Worm (Caenorhabditis elegans) whole organism, L1 larva: ENCODE measurements around the gene T26H5.8.

Source experiments
- C16A3.4 ChIP-seq: fragments of 150-350 bp; optimal IDR thresholded peaks from 2 replicates; lab custom pipeline; 2014; ENCODE audit warnings: missing biosample characterization, missing genetic modification characterization
- C34B4.2 ChIP-seq: sonication (generic microtip); optimal IDR thresholded peaks from 2 replicates; lab custom pipeline; 2017; ENCODE audit warnings: mild to moderate bottlenecking, missing genetic modification characterization, missing compliant biosample characterization
- aly-2 ChIP-seq: fragments of 150-350 bp; optimal IDR thresholded peaks from 2 replicates; lab custom pipeline; 2014; ENCODE audit warnings: missing biosample characterization, missing genetic modification characterization
- ceh-88 ChIP-seq: fragments of 200-800 bp; sonication (Bioruptor generic); IDR thresholded peaks from 2 replicates; pipeline ENCODE4 v1.3.6; 2022; ENCODE audit warnings: missing genetic modification characterization, missing compliant biosample characterization
- ces-1 ChIP-seq: fragments of 150-350 bp; optimal IDR thresholded peaks from 2 replicates; lab custom pipeline; 2014; ENCODE audit warnings: missing biosample characterization, missing genetic modification reagents, missing genetic modification characterization
- efl-1 ChIP-seq, 4 experiments: fragments of 150-350 bp; optimal IDR thresholded peaks in 3 of 4; peaks in 1 of 4; 1 replicate in 1 of 4; 2 replicates in 3 of 4; lab custom pipeline; 2014; ENCODE audit warnings: missing biosample characterization in 2 of 4, missing genetic modification characterization in 2 of 4, missing genetic modification reagents in 2 of 4
- egl-27 ChIP-seq, 2 experiments: fragments of 150-350 bp in 1 of 2; sonication (generic microtip); optimal IDR thresholded peaks; 3 replicates each; lab custom pipeline; 2017 to 2018; ENCODE audit warnings: missing biosample characterization in 2 of 2, missing genetic modification characterization in 2 of 2, missing genetic modification reagents in 2 of 2
- elt-2 ChIP-seq: sonication (generic microtip); optimal IDR thresholded peaks from 2 replicates; lab custom pipeline; 2016; ENCODE audit warnings: missing genetic modification characterization, mild to moderate bottlenecking, inconsistent platforms, missing compliant biosample characterization, missing genetic modification reagents
- elt-3 ChIP-seq, 6 experiments: fragments of 150-350 bp in 1 of 6; sonication (generic microtip); optimal IDR thresholded peaks; 2 replicates each; lab custom pipeline; 2017 to 2018; ENCODE audit warnings: missing biosample characterization in 6 of 6, missing genetic modification characterization in 6 of 6, inconsistent platforms in 1 of 6
- fkh-4 ChIP-seq: sonication (generic microtip); optimal IDR thresholded peaks from 2 replicates; lab custom pipeline; 2016; ENCODE audit warnings: missing compliant biosample characterization, missing genetic modification characterization, borderline replicate concordance
- fkh-8 ChIP-seq: sonication (generic microtip); optimal IDR thresholded peaks from 2 replicates; lab custom pipeline; 2016; ENCODE audit warnings: mild to moderate bottlenecking, missing genetic modification characterization, missing compliant biosample characterization
- fos-1 ChIP-seq: fragments of 150-350 bp; optimal IDR thresholded peaks from 2 replicates; lab custom pipeline; 2014; ENCODE audit warnings: missing biosample characterization, missing genetic modification characterization
- irx-1 ChIP-seq: sonication (generic microtip); optimal IDR thresholded peaks from 2 replicates; lab custom pipeline; 2016; ENCODE audit warnings: missing genetic modification characterization, missing compliant biosample characterization
- lin-35 ChIP-seq, 2 experiments: fragments of 150-350 bp; optimal IDR thresholded peaks; 2 replicates each; lab custom pipeline; 2014; ENCODE audit warnings: missing biosample characterization in 2 of 2, missing genetic modification characterization in 2 of 2, missing genetic modification reagents in 2 of 2
- nhr-11 ChIP-seq: fragments of 150-350 bp; optimal IDR thresholded peaks from 2 replicates; lab custom pipeline; 2014; ENCODE audit warnings: missing biosample characterization, missing genetic modification characterization
- nhr-19 ChIP-seq: fragments of 200-800 bp; sonication (Bioruptor generic); conservative IDR thresholded peaks from 2 replicates; pipeline ENCODE4 v1.3.6; 2022; ENCODE audit warnings: missing genetic modification characterization, missing compliant biosample characterization
- nhr-237 ChIP-seq: fragments of 150-350 bp; optimal IDR thresholded peaks from 2 replicates; lab custom pipeline; 2014; ENCODE audit warnings: missing biosample characterization, missing genetic modification characterization
- nhr-84 ChIP-seq: sonication (generic microtip); optimal IDR thresholded peaks from 2 replicates; lab custom pipeline; 2017; ENCODE audit warnings: missing biosample characterization, missing genetic modification characterization
- nhr-85 ChIP-seq: sonication (generic microtip); peaks from one replicate; lab custom pipeline; 2016; ENCODE audit warnings: missing genetic modification characterization, inconsistent platforms, missing compliant biosample characterization
- nhr-90 ChIP-seq: sonication (generic microtip); optimal IDR thresholded peaks from 2 replicates; lab custom pipeline; 2016; ENCODE audit warnings: mild to moderate bottlenecking, missing genetic modification characterization, missing compliant biosample characterization; ENCODE audit not compliant: poor library complexity
- pax-3 ChIP-seq: fragments of 200-800 bp; sonication (Bioruptor generic); optimal IDR thresholded peaks from 2 replicates; lab custom pipeline; 2018; ENCODE audit warnings: mild to moderate bottlenecking, missing genetic modification characterization, moderate library complexity, missing compliant biosample characterization
- pqm-1 ChIP-seq: sonication (generic microtip); optimal IDR thresholded peaks from 3 replicates; lab custom pipeline; 2017; ENCODE audit warnings: missing biosample characterization, missing genetic modification characterization
- rnt-1 ChIP-seq: sonication (generic microtip); optimal IDR thresholded peaks from 2 replicates; lab custom pipeline; 2016; ENCODE audit warnings: mild to moderate bottlenecking, missing genetic modification characterization, moderate library complexity, missing compliant biosample characterization
- snu-23 ChIP-seq: sonication (generic microtip); optimal IDR thresholded peaks from 2 replicates; lab custom pipeline; 2016; ENCODE audit warnings: missing genetic modification characterization, missing compliant biosample characterization
- sptf-1 ChIP-seq: fragments of 150-350 bp; optimal IDR thresholded peaks from 2 replicates; lab custom pipeline; 2014; ENCODE audit warnings: missing biosample characterization, missing genetic modification characterization
- sup-37 ChIP-seq: fragments of 200-800 bp; sonication (Bioruptor generic); optimal IDR thresholded peaks from 2 replicates; lab custom pipeline; 2018; ENCODE audit warnings: mild to moderate bottlenecking, missing genetic modification characterization, missing compliant biosample characterization
- tbx-2 ChIP-seq: sonication (generic microtip); optimal IDR thresholded peaks from 2 replicates; lab custom pipeline; 2016; ENCODE audit warnings: missing genetic modification characterization, missing compliant biosample characterization
- unc-30 ChIP-seq: sonication (generic microtip); optimal IDR thresholded peaks from 2 replicates; lab custom pipeline; 2017; ENCODE audit warnings: missing biosample characterization, missing genetic modification characterization
- unc-62 ChIP-seq: fragments of 150-350 bp; optimal IDR thresholded peaks from 2 replicates; lab custom pipeline; 2014; ENCODE audit warnings: missing biosample characterization, missing genetic modification reagents, missing genetic modification characterization
- unc-98 ChIP-seq: fragments of 200-800 bp; sonication (Bioruptor generic); IDR thresholded peaks from 2 replicates; pipeline ENCODE4 v1.3.6; 2022; ENCODE audit warnings: missing genetic modification characterization, missing compliant biosample characterization
- xbp-1 ChIP-seq: sonication (generic microtip); optimal IDR thresholded peaks from 2 replicates; lab custom pipeline; 2016; ENCODE audit warnings: missing genetic modification characterization, missing compliant biosample characterization
- zag-1 ChIP-seq: fragments of 150-350 bp; optimal IDR thresholded peaks from 2 replicates; lab custom pipeline; 2014; ENCODE audit warnings: missing biosample characterization, missing genetic modification characterization
- zip-4 ChIP-seq: fragments of 200-800 bp; sonication (Bioruptor generic); optimal IDR thresholded peaks from 2 replicates; lab custom pipeline; 2018; ENCODE audit warnings: mild to moderate bottlenecking, missing genetic modification characterization, moderate library complexity, missing compliant biosample characterization
- ztf-4 ChIP-seq: fragments of 150-350 bp; optimal IDR thresholded peaks from 2 replicates; lab custom pipeline; 2014; ENCODE audit warnings: missing biosample characterization, missing genetic modification characterization

Gene T26H5.8

ce11 chrV:15431322-15432052 is 1.0 kb downstream of the T26H5.8 start (continued):
- TF ChIP-seq efl-1 (optimal IDR thresholded peaks at IDR 0.05; lab: Kevin White, UChicago) (no peak), efl-1 (GFP tag; optimal IDR thresholded peaks at IDR 0.05 in 1 of 2; lab: Kevin White, UChicago) (peak in 1 of 2 experiments; percentile 81), ztf-4 (tag; lab: Kevin White, UChicago) (no peak)

DNA sequence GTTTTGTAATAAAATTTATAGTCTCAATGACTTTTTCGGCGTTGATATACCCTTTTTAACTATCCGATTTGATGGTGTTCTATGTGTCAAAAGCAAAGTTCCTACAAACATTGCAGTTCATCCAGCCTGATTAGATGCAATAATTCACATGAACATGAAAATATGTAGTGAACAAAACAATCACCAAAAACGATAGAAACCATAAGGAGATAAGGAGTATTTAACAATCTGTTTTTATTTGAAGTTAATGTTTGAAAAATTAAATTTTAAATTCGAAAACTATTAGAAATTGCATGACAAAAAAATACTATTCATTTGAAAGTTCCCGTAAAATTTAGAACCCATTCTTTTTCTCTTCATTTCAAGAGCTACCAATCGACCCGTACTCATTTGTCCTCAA is 5.6 kb downstream of the T26H5.8 start, which contains the start of gene fbxa-209:
fbxa-209 (minus strand) TSS at position 101 of the 400 bp plus-strand sequence.
- TF ChIP-seq nhr-85 (tag; lab: Kevin White, UChicago), result peak; percentile 13
- TF ChIP-seq C34B4.2 (tag; lab: Kevin White, UChicago), result no peak
- TF ChIP-seq efl-1 (optimal IDR thresholded peaks at IDR 0.05; lab: Kevin White, UChicago), result no peak
- TF ChIP-seq efl-1 (GFP tag; optimal IDR thresholded peaks at IDR 0.05 in 1 of 2; lab: Kevin White, UChicago), result peak in 1 of 2 experiments; percentile 84

DNA sequence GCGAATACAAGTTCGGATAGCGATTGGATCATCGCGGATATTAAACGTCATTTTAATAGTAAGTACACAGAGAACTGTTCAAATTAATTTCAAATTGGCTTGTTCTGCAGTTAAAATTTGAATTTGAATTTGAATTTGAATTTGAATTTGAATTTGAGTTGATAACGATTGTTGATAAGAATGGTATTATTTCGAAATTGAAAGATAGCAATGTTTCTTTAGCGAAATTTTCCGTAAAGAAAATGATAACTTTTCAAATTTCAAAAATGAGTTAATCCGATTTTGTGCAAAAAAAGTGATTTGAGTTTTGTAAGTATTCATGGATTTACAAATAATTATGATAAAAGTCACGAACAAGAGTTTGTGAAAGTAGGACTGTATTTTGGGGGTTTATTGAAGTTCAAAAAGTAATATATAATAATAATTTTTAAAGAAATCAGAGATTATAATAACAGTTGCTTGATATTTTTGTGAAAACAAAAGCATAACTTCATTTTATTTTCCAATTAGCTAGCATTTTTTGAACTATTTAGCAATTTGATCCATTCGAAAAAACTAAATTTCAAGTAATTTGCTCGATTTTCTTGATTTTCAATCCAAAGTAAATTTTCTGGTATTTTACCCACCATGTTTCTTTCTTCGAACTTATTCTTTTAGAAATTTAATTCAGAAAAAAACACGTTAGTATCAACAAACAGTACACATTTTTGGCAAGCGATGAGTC is 7.0 kb downstream of the T26H5.8 start, which contains the start of gene Y36E3A.2:
Y36E3A.2 (plus strand) TSS at position 674 of the 724 bp plus-strand sequence.
- TF ChIP-seq C34B4.2 (tag; lab: Kevin White, UChicago) (no peak), snu-23 (GFP tag; lab: Kevin White, UChicago) (no peak), zag-1 (tag; lab: Kevin White, UChicago) (no peak), pax-3 (tag; lab: Kevin White, UChicago) (no peak), elt-2 (tag; lab: Kevin White, UChicago) (peak; percentile 65), elt-3 (tag; optimal IDR thresholded peaks at IDR 0.05; lab: Kevin White, UChicago) (no peak), nhr-237 (tag; lab: Kevin White, UChicago) (no peak), ces-1 (GFP tag; lab: Kevin White, UChicago) (no peak), efl-1 (optimal IDR thresholded peaks at IDR 0.05; lab: Kevin White, UChicago) (no peak), efl-1 (GFP tag; optimal IDR thresholded peaks at IDR 0.05 in 1 of 2; lab: Kevin White, UChicago) (peak in 1 of 2 experiments; percentile 9), nhr-90 (tag; lab: Kevin White, UChicago) (no peak)
- TF ChIP-seq, all 84 proteins: peak for 2

- TF ChIP-seq nhr-84, result no peak
- no peak for TF ChIP-seq nhr-237 (tag; lab: Kevin White, UChicago)
- no peak for TF ChIP-seq lin-35 (GFP tag; optimal IDR thresholded peaks at IDR 0.05; lab: Kevin White, UChicago)
- TF ChIP-seq nhr-11 (tag; lab: Kevin White, UChicago), result no peak
- TF ChIP-seq zip-4, result no peak
- no peak for TF ChIP-seq egl-27 (tag; optimal IDR thresholded peaks at IDR 0.05; lab: Kevin White, UChicago)
- TF ChIP-seq fkh-8 (tag; lab: Kevin White, UChicago), result no peak
- no peak for TF ChIP-seq rnt-1 (tag; lab: Kevin White, UChicago)
These were observed 8.9 kb downstream of the T26H5.8 start, which contains the start of gene fbxa-104 for ce11 chrV:15423601-15424000. Gene fbxa-104 (minus strand): TSS chrV:15423683.

ce11 chrV:15417822-15418221 is 14.7 kb downstream of the T26H5.8 start, which contains the start of gene T06E6.10:
Gene T06E6.10 (plus strand): TSS chrV:15418122.
- TF ChIP-seq C16A3.4 (tag; lab: Kevin White, UChicago) (no peak), sptf-1 (tag; lab: Kevin White, UChicago) (no peak), ceh-88 (GFP tag; lab: Robert Waterston, UW) (no peak), fkh-8 (tag; lab: Kevin White, UChicago) (no peak), snu-23 (GFP tag; lab: Kevin White, UChicago) (no peak), unc-62 (GFP tag; lab: Kevin White, UChicago) (no peak), fkh-4 (tag; lab: Kevin White, UChicago) (no peak), efl-1 (optimal IDR thresholded peaks at IDR 0.05; lab: Kevin White, UChicago) (no peak), efl-1 (GFP tag; optimal IDR thresholded peaks at IDR 0.05 in 1 of 2; lab: Kevin White, UChicago) (no peak), nhr-85 (tag; lab: Kevin White, UChicago) (no peak), zag-1 (tag; lab: Kevin White, UChicago) (no peak)

ce11 chrV:15415951-15416350 is 16.6 kb downstream of the T26H5.8 start, which contains the start of gene srh-265:
Gene srh-265 (plus strand): TSS chrV:15416251.
- TF ChIP-seq aly-2 (tag; lab: Kevin White, UChicago) (no peak), unc-30 (no peak), fos-1 (no peak), sup-37 (GFP tag; lab: Kevin White, UChicago) (no peak), zag-1 (tag; lab: Kevin White, UChicago) (no peak), elt-3 (tag; optimal IDR thresholded peaks at IDR 0.05; lab: Kevin White, UChicago) (no peak), tbx-2 (tag; lab: Kevin White, UChicago) (no peak), nhr-19 (GFP tag; lab: Robert Waterston, UW) (no peak), unc-98 (GFP tag; lab: Robert Waterston, UW) (no peak), xbp-1 (tag; lab: Kevin White, UChicago) (no peak), pqm-1 (tag; lab: Kevin White, UChicago) (no peak), irx-1 (tag; lab: Kevin White, UChicago) (no peak)
